Worm (Caenorhabditis elegans) whole organism, L1 larva: ENCODE data around the gene C53B7.6.
A peak's percentile ranks its signal among the peaks of the same experiment; 100 is the strongest.

Experiments
- C04F5.9 ChIP-seq: sonication (generic microtip); optimal IDR thresholded peaks from 2 replicates; lab custom pipeline; 2016; ENCODE audit warnings: missing genetic modification characterization, missing compliant biosample characterization
- C16A3.4 ChIP-seq: fragments of 150-350 bp; optimal IDR thresholded peaks from 2 replicates; lab custom pipeline; 2014; ENCODE audit warnings: missing biosample characterization, missing genetic modification characterization
- aha-1 ChIP-seq: fragments of 150-350 bp; optimal IDR thresholded peaks from 2 replicates; lab custom pipeline; 2014; ENCODE audit warnings: missing biosample characterization, missing genetic modification characterization
- alr-1 ChIP-seq: fragments of 200-800 bp; sonication (Bioruptor generic); optimal IDR thresholded peaks from 2 replicates; lab custom pipeline; 2018; ENCODE audit warnings: borderline replicate concordance, mild to moderate bottlenecking, missing genetic modification characterization, missing compliant biosample characterization
- blmp-1 ChIP-seq: fragments of 150-350 bp; optimal IDR thresholded peaks from 2 replicates; lab custom pipeline; 2014; ENCODE audit warnings: missing biosample characterization, missing genetic modification characterization
- ceh-63 ChIP-seq: fragments of 200-800 bp; sonication (Bioruptor generic); optimal IDR thresholded peaks from 2 replicates; lab custom pipeline; 2018; ENCODE audit warnings: mild to moderate bottlenecking, missing genetic modification characterization, missing compliant biosample characterization
- ceh-82 ChIP-seq, 3 experiments: fragments of 150-350 bp in 1 of 3; sonication (generic microtip) in 2 of 3; optimal IDR thresholded peaks; 2 replicates each; lab custom pipeline; 2014 to 2017; ENCODE audit warnings: missing biosample characterization in 3 of 3, missing genetic modification characterization in 3 of 3
- ceh-88 ChIP-seq: fragments of 200-800 bp; sonication (Bioruptor generic); IDR thresholded peaks from 2 replicates; pipeline ENCODE4 v1.3.6; 2022; ENCODE audit warnings: missing genetic modification characterization, missing compliant biosample characterization
- ceh-90 ChIP-seq: sonication (generic microtip); optimal IDR thresholded peaks from 2 replicates; lab custom pipeline; 2016; ENCODE audit warnings: missing genetic modification characterization, missing compliant biosample characterization
- dpl-1 ChIP-seq, 3 experiments: fragments of 150-350 bp in 2 of 3; sonication (generic microtip) in 1 of 3; optimal IDR thresholded peaks; 2 replicates each; lab custom pipeline; 2014 to 2017; ENCODE audit warnings: missing biosample characterization in 3 of 3, missing genetic modification characterization in 3 of 3, missing genetic modification reagents in 3 of 3
- dsc-1 ChIP-seq: sonication (generic microtip); optimal IDR thresholded peaks from 2 replicates; lab custom pipeline; 2016; ENCODE audit warnings: mild to moderate bottlenecking, missing genetic modification characterization, missing compliant biosample characterization
- efl-1 ChIP-seq, 4 experiments: fragments of 150-350 bp; optimal IDR thresholded peaks in 3 of 4; peaks in 1 of 4; 1 replicate in 1 of 4; 2 replicates in 3 of 4; lab custom pipeline; 2014; ENCODE audit warnings: missing biosample characterization in 2 of 4, missing genetic modification characterization in 2 of 4, missing genetic modification reagents in 2 of 4
- egl-13 ChIP-seq: sonication (generic microtip); optimal IDR thresholded peaks from 2 replicates; lab custom pipeline; 2016; ENCODE audit warnings: missing genotype, missing genetic modification reagents, missing genetic modification characterization, missing compliant biosample characterization
- egl-27 ChIP-seq, 2 experiments: fragments of 150-350 bp in 1 of 2; sonication (generic microtip); optimal IDR thresholded peaks; 3 replicates each; lab custom pipeline; 2017 to 2018; ENCODE audit warnings: missing biosample characterization in 2 of 2, missing genetic modification characterization in 2 of 2, missing genetic modification reagents in 2 of 2
- elt-3 ChIP-seq, 6 experiments: fragments of 150-350 bp in 1 of 6; sonication (generic microtip); optimal IDR thresholded peaks; 2 replicates each; lab custom pipeline; 2017 to 2018; ENCODE audit warnings: missing biosample characterization in 6 of 6, missing genetic modification characterization in 6 of 6, inconsistent platforms in 1 of 6
- ets-5 ChIP-seq: fragments of 200-800 bp; sonication (Bioruptor generic); IDR thresholded peaks from 2 replicates; pipeline ENCODE4 v1.3.6; 2022; ENCODE audit warnings: missing genetic modification characterization, missing compliant biosample characterization
- fkh-4 ChIP-seq: sonication (generic microtip); optimal IDR thresholded peaks from 2 replicates; lab custom pipeline; 2016; ENCODE audit warnings: missing compliant biosample characterization, missing genetic modification characterization, borderline replicate concordance
- fkh-8 ChIP-seq: sonication (generic microtip); optimal IDR thresholded peaks from 2 replicates; lab custom pipeline; 2016; ENCODE audit warnings: mild to moderate bottlenecking, missing genetic modification characterization, missing compliant biosample characterization
- grh-1 ChIP-seq: fragments of 200-800 bp; sonication (Bioruptor generic); IDR thresholded peaks from 2 replicates; pipeline ENCODE4 v1.3.6; 2022; ENCODE audit warnings: missing genetic modification reagents, missing genetic modification characterization, missing compliant biosample characterization
- hlh-17 ChIP-seq: fragments of 200-800 bp; sonication (Bioruptor generic); optimal IDR thresholded peaks from 2 replicates; lab custom pipeline; 2018; ENCODE audit warnings: missing genetic modification characterization, mild to moderate bottlenecking, missing compliant biosample characterization, moderate library complexity, borderline replicate concordance
- hlh-4 ChIP-seq: sonication (generic microtip); optimal IDR thresholded peaks from 2 replicates; lab custom pipeline; 2016; ENCODE audit warnings: mild to moderate bottlenecking, missing genetic modification characterization, missing compliant biosample characterization
- hpl-2 ChIP-seq: fragments of 150-350 bp; optimal IDR thresholded peaks from 2 replicates; lab custom pipeline; 2014; ENCODE audit warnings: missing biosample characterization, missing genetic modification reagents, missing genetic modification characterization
- irx-1 ChIP-seq: sonication (generic microtip); optimal IDR thresholded peaks from 2 replicates; lab custom pipeline; 2016; ENCODE audit warnings: missing genetic modification characterization, missing compliant biosample characterization
- isw-1 ChIP-seq: fragments of 200-800 bp; sonication (Bioruptor generic); IDR thresholded peaks from 2 replicates; pipeline ENCODE4 v1.3.6; 2022; ENCODE audit warnings: missing genetic modification characterization, missing compliant biosample characterization
- lin-13 ChIP-seq: fragments of 150-350 bp; optimal IDR thresholded peaks from 2 replicates; lab custom pipeline; 2014; ENCODE audit warnings: missing biosample characterization, missing genetic modification reagents, missing genetic modification characterization
- lin-35 ChIP-seq, 2 experiments: fragments of 150-350 bp; optimal IDR thresholded peaks; 2 replicates each; lab custom pipeline; 2014; ENCODE audit warnings: missing biosample characterization in 2 of 2, missing genetic modification characterization in 2 of 2, missing genetic modification reagents in 2 of 2
- mdl-1 ChIP-seq, 2 experiments: fragments of 150-350 bp; optimal IDR thresholded peaks; 2 replicates each; lab custom pipeline; 2014 to 2017; ENCODE audit warnings: missing biosample characterization in 2 of 2, missing genetic modification characterization in 2 of 2, inconsistent platforms in 1 of 2
- mep-1 ChIP-seq: fragments of 150-350 bp; optimal IDR thresholded peaks from 2 replicates; lab custom pipeline; 2014; ENCODE audit warnings: missing biosample characterization, missing genetic modification characterization
- nhr-12 ChIP-seq: sonication (generic microtip); optimal IDR thresholded peaks from 2 replicates; lab custom pipeline; 2017; ENCODE audit warnings: missing biosample characterization, missing genetic modification characterization
- nhr-20 ChIP-seq: sonication (generic microtip); optimal IDR thresholded peaks from 2 replicates; lab custom pipeline; 2016; ENCODE audit warnings: mild to moderate bottlenecking, missing genetic modification characterization, missing compliant biosample characterization
- nhr-47 ChIP-seq: sonication (generic microtip); optimal IDR thresholded peaks from 2 replicates; lab custom pipeline; 2016; ENCODE audit warnings: mild to moderate bottlenecking, missing genetic modification characterization, moderate library complexity, missing compliant biosample characterization
- nhr-71 ChIP-seq: sonication (generic microtip); optimal IDR thresholded peaks from 2 replicates; lab custom pipeline; 2016; ENCODE audit warnings: mild to moderate bottlenecking, missing genetic modification characterization, moderate library complexity, missing compliant biosample characterization
- nhr-77 ChIP-seq: fragments of 150-350 bp; optimal IDR thresholded peaks from 2 replicates; lab custom pipeline; 2014; ENCODE audit warnings: missing biosample characterization, missing genetic modification characterization
- nhr-85 ChIP-seq: sonication (generic microtip); peaks from one replicate; lab custom pipeline; 2016; ENCODE audit warnings: missing genetic modification characterization, inconsistent platforms, missing compliant biosample characterization
- nhr-90 ChIP-seq: sonication (generic microtip); optimal IDR thresholded peaks from 2 replicates; lab custom pipeline; 2016; ENCODE audit warnings: mild to moderate bottlenecking, missing genetic modification characterization, missing compliant biosample characterization; ENCODE audit not compliant: poor library complexity
- pag-3 ChIP-seq: sonication (generic microtip); optimal IDR thresholded peaks from 2 replicates; lab custom pipeline; 2017; ENCODE audit warnings: missing genetic modification characterization, mild to moderate bottlenecking, missing compliant biosample characterization, antibody characterized with exemption, borderline replicate concordance; ENCODE audit not compliant: insufficient read depth
- pax-3 ChIP-seq: fragments of 200-800 bp; sonication (Bioruptor generic); optimal IDR thresholded peaks from 2 replicates; lab custom pipeline; 2018; ENCODE audit warnings: mild to moderate bottlenecking, missing genetic modification characterization, moderate library complexity, missing compliant biosample characterization
- pqm-1 ChIP-seq: sonication (generic microtip); optimal IDR thresholded peaks from 3 replicates; lab custom pipeline; 2017; ENCODE audit warnings: missing biosample characterization, missing genetic modification characterization
- rnt-1 ChIP-seq: sonication (generic microtip); optimal IDR thresholded peaks from 2 replicates; lab custom pipeline; 2016; ENCODE audit warnings: mild to moderate bottlenecking, missing genetic modification characterization, moderate library complexity, missing compliant biosample characterization
- skn-1 ChIP-seq: fragments of 150-350 bp; optimal IDR thresholded peaks from 2 replicates; lab custom pipeline; 2014; ENCODE audit warnings: missing biosample characterization, missing genetic modification characterization
- snpc-4 ChIP-seq: fragments of 150-350 bp; optimal IDR thresholded peaks from 2 replicates; lab custom pipeline; 2014; ENCODE audit warnings: missing biosample characterization, missing genetic modification characterization
- snu-23 ChIP-seq: sonication (generic microtip); optimal IDR thresholded peaks from 2 replicates; lab custom pipeline; 2016; ENCODE audit warnings: missing genetic modification characterization, missing compliant biosample characterization
- sox-4 ChIP-seq: sonication (generic microtip); optimal IDR thresholded peaks from 2 replicates; lab custom pipeline; 2016; ENCODE audit warnings: missing genetic modification characterization, missing compliant biosample characterization
- sptf-1 ChIP-seq: fragments of 150-350 bp; optimal IDR thresholded peaks from 2 replicates; lab custom pipeline; 2014; ENCODE audit warnings: missing biosample characterization, missing genetic modification characterization
- swsn-7 ChIP-seq: sonication (generic microtip); optimal IDR thresholded peaks from 2 replicates; lab custom pipeline; 2016; ENCODE audit warnings: missing genetic modification characterization, missing compliant biosample characterization
- unc-86 ChIP-seq: sonication (generic microtip); optimal IDR thresholded peaks from 2 replicates; lab custom pipeline; 2016; ENCODE audit warnings: missing genetic modification characterization, missing compliant biosample characterization
- vab-15 ChIP-seq: sonication (generic microtip); optimal IDR thresholded peaks from 2 replicates; lab custom pipeline; 2017; ENCODE audit warnings: missing genotype, mild to moderate bottlenecking, missing genetic modification characterization, missing compliant biosample characterization
- zag-1 ChIP-seq: fragments of 150-350 bp; optimal IDR thresholded peaks from 2 replicates; lab custom pipeline; 2014; ENCODE audit warnings: missing biosample characterization, missing genetic modification characterization
- zip-4 ChIP-seq: fragments of 200-800 bp; sonication (Bioruptor generic); optimal IDR thresholded peaks from 2 replicates; lab custom pipeline; 2018; ENCODE audit warnings: mild to moderate bottlenecking, missing genetic modification characterization, moderate library complexity, missing compliant biosample characterization

C53B7.6 gene

DNA sequence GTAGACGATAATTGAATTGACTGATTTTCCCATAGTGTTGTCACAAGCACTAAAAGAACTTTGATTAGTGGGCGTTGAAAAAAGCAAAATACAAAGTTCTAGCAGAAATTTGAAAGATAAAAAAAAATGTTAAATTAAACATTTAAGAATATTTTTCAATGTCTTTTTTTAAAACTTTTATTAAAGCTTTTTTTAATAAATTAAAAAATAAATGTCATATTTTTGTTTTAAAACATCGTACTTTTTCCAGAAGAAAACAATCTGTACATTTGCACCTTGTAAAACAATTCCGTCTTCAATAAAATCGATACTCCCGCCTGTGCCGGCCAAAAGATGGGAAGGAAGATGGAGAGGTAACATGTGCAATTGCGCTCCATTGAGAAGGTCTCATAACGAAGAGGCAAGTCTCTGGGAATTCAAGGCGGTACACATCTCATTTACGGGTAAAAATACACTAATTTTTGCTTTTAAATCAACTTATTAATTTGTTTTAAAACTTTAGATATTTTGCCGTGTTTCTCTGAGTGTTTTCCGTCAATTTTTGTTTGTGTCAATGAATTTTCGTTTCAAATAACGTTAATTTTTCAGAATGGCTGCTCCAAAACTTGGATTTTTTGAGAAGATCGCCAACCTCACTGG is 27.8 kb downstream of the C53B7.6 start, which contains the start of the genes glr-6 and asg-2 (continued):
- TF ChIP-seq grh-1 (GFP tag; lab: Robert Waterston, UW) (peak; percentile 40), nhr-20 (tag; lab: Kevin White, UChicago) (peak; percentile 86), zip-4 (GFP tag; lab: Kevin White, UChicago) (no peak), fkh-8 (tag; lab: Kevin White, UChicago) (peak; percentile 77), snu-23 (GFP tag; lab: Kevin White, UChicago) (peak; percentile 87), ceh-88 (GFP tag; lab: Robert Waterston, UW) (0 out of 2 replicates have a peak, but pooled peaks have one; percentile 26), sox-4 (tag; lab: Kevin White, UChicago) (peak; percentile 21), irx-1 (tag; lab: Kevin White, UChicago) (peak; percentile 43), pag-3 (tag; lab: Kevin White, UChicago) (no peak), dsc-1 (peak; percentile 64), ceh-90 (no peak), rnt-1 (peak; percentile 86), egl-13 (tag; lab: Kevin White, UChicago) (peak; percentile 12), nhr-85 (tag; lab: Kevin White, UChicago) (peak; percentile 88), hpl-2 (GFP tag; lab: Kevin White, UChicago) (peak; percentile 66), snpc-4 (tag; lab: Kevin White, UChicago) (peak; percentile 28), C04F5.9 (tag; lab: Kevin White, UChicago) (no peak), dpl-1 (GFP tag; optimal IDR thresholded peaks at IDR 0.05; lab: Kevin White, UChicago) (peak; percentile 67 to 79 (median 75)), ceh-82 (tag; optimal IDR thresholded peaks at IDR 0.05; lab: Kevin White, UChicago) (peak; percentile 60 to 76 (median 62)), nhr-47 (tag; lab: Kevin White, UChicago) (peak; percentile 84), skn-1 (tag; lab: Kevin White, UChicago) (peak; percentile 60), ceh-63 (GFP tag; lab: Kevin White, UChicago) (no peak), mdl-1 (tag; optimal IDR thresholded peaks at IDR 0.05; lab: Kevin White, UChicago) (peak in 1 of 2 experiments; percentile 84), lin-13 (peak; percentile 78), C16A3.4 (tag; lab: Kevin White, UChicago) (peak; percentile 98), mep-1 (peak; percentile 91), efl-1 (optimal IDR thresholded peaks at IDR 0.05; lab: Kevin White, UChicago) (peak; percentile 74 to 81), efl-1 (GFP tag; optimal IDR thresholded peaks at IDR 0.05 in 1 of 2; lab: Kevin White, UChicago) (peak; percentile 65 to 96), pqm-1 (tag; lab: Kevin White, UChicago) (no peak), nhr-71 (peak; percentile 90), blmp-1 (tag; lab: Kevin White, UChicago) (peak; percentile 76), hlh-4 (tag; lab: Kevin White, UChicago) (no peak), nhr-77 (tag; lab: Kevin White, UChicago) (peak; percentile 86), egl-27 (tag; optimal IDR thresholded peaks at IDR 0.05; lab: Kevin White, UChicago) (peak in 1 of 2 experiments; percentile 3), aha-1 (tag; lab: Kevin White, UChicago) (no peak), elt-3 (tag; optimal IDR thresholded peaks at IDR 0.05; lab: Kevin White, UChicago) (peak in 3 of 6 experiments; percentile 26 to 70 (median 30))

DNA sequence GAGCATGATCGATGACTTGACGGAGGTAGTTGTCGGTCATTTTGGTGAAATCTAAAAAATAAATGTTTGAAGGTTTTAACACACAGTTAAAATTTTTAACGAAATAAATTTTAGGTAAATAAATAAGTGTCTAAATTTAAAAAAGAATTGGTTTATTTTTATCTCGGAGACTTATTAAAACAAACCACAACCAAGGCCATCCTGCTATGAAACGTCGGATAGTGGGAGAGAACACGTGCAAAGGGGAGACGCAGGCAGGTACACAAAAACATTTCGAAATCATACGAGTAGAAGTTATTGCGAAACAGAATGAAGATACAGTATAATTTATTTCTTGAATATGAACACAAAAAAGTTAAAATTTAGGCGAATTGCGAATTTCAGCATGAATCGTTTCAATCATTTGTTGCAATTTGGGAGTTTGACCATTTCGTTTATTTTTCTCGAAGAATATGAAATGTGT is 32.5 kb downstream of the C53B7.6 start, which contains the start of gene F41B4.3:
F41B4.3 (minus strand) TSS at position 51 of the 463 bp plus-strand sequence.
- TF ChIP-seq hlh-17 (GFP tag; lab: Kevin White, UChicago) (no peak), ets-5 (GFP tag; lab: Robert Waterston, UW) (no peak), fkh-4 (no peak), sptf-1 (no peak), snpc-4 (tag; lab: Kevin White, UChicago) (no peak), pax-3 (no peak), dpl-1 (GFP tag; optimal IDR thresholded peaks at IDR 0.05; lab: Kevin White, UChicago) (peak in 1 of 3 experiments; percentile 10), isw-1 (GFP tag; lab: Robert Waterston, UW) (no peak), nhr-90 (tag; lab: Kevin White, UChicago) (peak; percentile 16), unc-86 (tag; lab: Kevin White, UChicago) (no peak), alr-1 (no peak), C04F5.9 (tag; lab: Kevin White, UChicago) (no peak), vab-15 (tag; lab: Kevin White, UChicago) (no peak), zag-1 (no peak), ceh-82 (tag; optimal IDR thresholded peaks at IDR 0.05; lab: Kevin White, UChicago) (peak in 1 of 3 experiments; percentile 30), mep-1 (peak; percentile 72), lin-13 (no peak), rnt-1 (peak; percentile 29), lin-35 (GFP tag; optimal IDR thresholded peaks at IDR 0.05; lab: Kevin White, UChicago) (peak in 1 of 2 experiments; percentile 9), nhr-12 (tag; lab: Kevin White, UChicago) (no peak), swsn-7 (tag; lab: Kevin White, UChicago) (no peak)
